Fruit fly (Drosophila melanogaster): Measurements from ENCODE around the gene Exo84.

The Exo84 gene

dm6 chr3R:26020244-26021171 is 31.5 kb downstream of the Exo84 start (continued):
- TF ChIP-seq Meics (GFP tag; optimal IDR thresholded peaks at IDR 0.05) = peak; percentile 71
- TF ChIP-seq Xbp1 (GFP tag; optimal IDR thresholded peaks at IDR 0.05) = peak; percentile 51
- no peak for TF ChIP-seq CG17186 (GFP tag; optimal IDR thresholded peaks at IDR 0.05)
- TF ChIP-seq CG43689 (GFP tag; IDR thresholded peaks at IDR 0.05) = no peak
- TF ChIP-seq Doc2 (GFP tag; IDR thresholded peaks at IDR 0.05) = no peak
- no peak for TF ChIP-seq tx (GFP tag; optimal IDR thresholded peaks at IDR 0.05)
- peak; percentile 36 for TF ChIP-seq CG15011 (GFP tag; optimal IDR thresholded peaks at IDR 0.05)
- TF ChIP-seq fd102C (GFP tag; optimal IDR thresholded peaks at IDR 0.05) = no peak
- peak; percentile 47; the same call in 2 of the 3 replicates for TF ChIP-seq B-H1 (GFP tag; IDR thresholded peaks at IDR 0.05)
- peak; percentile 65 for TF ChIP-seq CG17385 (GFP tag; optimal IDR thresholded peaks at IDR 0.05)
- TF ChIP-seq ato (GFP tag; IDR thresholded peaks at IDR 0.05; ENCODE audit: partially characterized antibody) = peak; percentile 31; the same call in 1 of the 2 replicates
- TF ChIP-seq Scr (GFP tag; IDR thresholded peaks at IDR 0.05; ENCODE audit: partially characterized antibody) = peak; percentile 24; the same call in 1 of the 2 replicates
- TF ChIP-seq CG7963 (GFP tag; IDR thresholded peaks at IDR 0.05; ENCODE audit: partially characterized antibody) = no peak
- TF ChIP-seq CG5180 (GFP tag; optimal IDR thresholded peaks at IDR 0.05) = peak; percentile 43
- TF ChIP-seq oc (tag; optimal IDR thresholded peaks at IDR 0.05) = no peak
- TF ChIP-seq CG10543 (GFP tag; optimal IDR thresholded peaks at IDR 0.05) = peak; percentile 91
- no peak; the same call in 1 of the 2 replicates for TF ChIP-seq CG9215 (GFP tag; IDR thresholded peaks at IDR 0.05)
- TF ChIP-seq exex (tag; optimal IDR thresholded peaks at IDR 0.05) = peak; percentile 2
- TF ChIP-seq CG3726 (GFP tag; IDR thresholded peaks at IDR 0.05) = no peak
- no peak for TF ChIP-seq ash1 (GFP tag; optimal IDR thresholded peaks at IDR 0.05)
- peak; percentile 85 for TF ChIP-seq cg (GFP tag; optimal IDR thresholded peaks at IDR 0.05)
- no peak for TF ChIP-seq CG3995 (GFP tag; optimal IDR thresholded peaks at IDR 0.05)
- TF ChIP-seq knrl (GFP tag; IDR thresholded peaks at IDR 0.05; ENCODE audit: partially characterized antibody) = no peak
- 0 out of 2 replicates have a peak, but pooled peaks have one; percentile 11 for TF ChIP-seq CG31224 (GFP tag; IDR thresholded peaks at IDR 0.05)
- peak; percentile 43 for TF ChIP-seq CG2120 (GFP tag; optimal IDR thresholded peaks at IDR 0.05)
- TF ChIP-seq CG31441 (GFP tag; IDR thresholded peaks at IDR 0.05) = peak; percentile 90
- peak; percentile 37 for TF ChIP-seq trem (tag; optimal IDR thresholded peaks at IDR 0.05)
- TF ChIP-seq dmrt11E (tag; optimal IDR thresholded peaks at IDR 0.05) = peak; percentile 76
- TF ChIP-seq ase (GFP tag; IDR thresholded peaks at IDR 0.05) = 0 out of 3 replicates have a peak, but pooled peaks have one; percentile 38
- no peak for TF ChIP-seq NC2α (GFP tag; optimal IDR thresholded peaks at IDR 0.05)
- peak; percentile 58 for TF ChIP-seq gsb-n (tag; optimal IDR thresholded peaks at IDR 0.05)
- no peak for TF ChIP-seq CG10959 (GFP tag; IDR thresholded peaks at IDR 0.05)
- peak; percentile 73 for TF ChIP-seq CG18262 (tag; optimal IDR thresholded peaks at IDR 0.05)
- peak; percentile 74 for TF ChIP-seq CG30403 (GFP tag; optimal IDR thresholded peaks at IDR 0.05)
- TF ChIP-seq crc (GFP tag; optimal IDR thresholded peaks at IDR 0.05) = no peak
- TF ChIP-seq NFAT (GFP tag; IDR thresholded peaks at IDR 0.05) = no peak
- 0 out of 2 replicates have a peak, but pooled peaks have one; percentile 51 for TF ChIP-seq bbx (GFP tag; IDR thresholded peaks at IDR 0.05; ENCODE audit: partially characterized antibody)
- TF ChIP-seq NC2β (GFP tag; optimal IDR thresholded peaks at IDR 0.05) = no peak
- TF ChIP-seq fru (optimal IDR thresholded peaks at IDR 0.05) = no peak
- peak; percentile 56 for TF ChIP-seq CG4820 (GFP tag; optimal IDR thresholded peaks at IDR 0.05)
- no peak for TF ChIP-seq Mad (GFP tag; optimal IDR thresholded peaks at IDR 0.05)
- peak; percentile 27 for TF ChIP-seq CG10431 (GFP tag; optimal IDR thresholded peaks at IDR 0.05)
- no peak for TF ChIP-seq Hey (tag; optimal IDR thresholded peaks at IDR 0.05)
- no peak for TF ChIP-seq Side (GFP tag; optimal IDR thresholded peaks at IDR 0.05)
- TF ChIP-seq ro (GFP tag; IDR thresholded peaks at IDR 0.05) = no peak
- TF ChIP-seq sob (GFP tag; IDR thresholded peaks at IDR 0.05) = peak; percentile 57
- no peak for TF ChIP-seq amos (GFP tag; IDR thresholded peaks at IDR 0.05; ENCODE audit: partially characterized antibody)
- peak; percentile 46 for TF ChIP-seq scrt (GFP tag; optimal IDR thresholded peaks at IDR 0.05)

All from whole organism, embryonic.